Fruit fly (Drosophila melanogaster) whole organism, wandering third instar larva: ENCODE results near the gene Prtl99C.

Experiments
- CrebA ChIP-seq: fragments of 200-800 bp; sonication (Bioruptor generic); optimal IDR thresholded peaks from 2 replicates; lab custom pipeline; 2016; ENCODE audit warnings: missing biosample characterization, mild to moderate bottlenecking, missing genetic modification characterization, borderline replicate concordance
- GATAd ChIP-seq: sonication (Bioruptor generic); optimal IDR thresholded peaks from 2 replicates; lab custom pipeline; 2016; ENCODE audit warnings: missing biosample characterization, missing genetic modification characterization
- N ChIP-seq: fragments of >200 bp; optimal IDR thresholded peaks from 2 replicates; lab custom pipeline; 2018; ENCODE audit warnings: missing biosample characterization, missing external identifiers, missing genetic modification characterization
- Rel ChIP-seq, 2 experiments: fragments of 200-800 bp; sonication (Bioruptor generic) in 1 of 2; optimal IDR thresholded peaks; 2 replicates in 1 of 2; 3 replicates in 1 of 2; lab custom pipeline; 2016 to 2019; ENCODE audit warnings: mild to moderate bottlenecking in 2 of 2, missing biosample characterization in 2 of 2, missing genetic modification characterization in 2 of 2, moderate library complexity in 1 of 2
- Sp1 ChIP-seq: fragments of 200-800 bp; sonication (Bioruptor generic); optimal IDR thresholded peaks from 3 replicates; lab custom pipeline; 2019; ENCODE audit warnings: missing biosample characterization, mild to moderate bottlenecking, missing genetic modification characterization, moderate library complexity
- Vsx2 ChIP-seq: fragments of 200-300, 225-300 bp; sonication (Bioruptor generic); optimal IDR thresholded peaks from 2 replicates; lab custom pipeline; 2018; ENCODE audit warnings: missing biosample characterization, missing genetic modification characterization; ENCODE audit not compliant: partially characterized antibody
- ey ChIP-seq: fragments of 200-800 bp; sonication (Bioruptor generic); optimal IDR thresholded peaks from 2 replicates; lab custom pipeline; 2016; ENCODE audit warnings: missing biosample characterization, missing genetic modification characterization
- h ChIP-seq: fragments of 200-800 bp; sonication (Bioruptor generic); optimal IDR thresholded peaks from 3 replicates; lab custom pipeline; 2016; ENCODE audit warnings: missing biosample characterization, mild to moderate bottlenecking, missing genetic modification characterization
- jim ChIP-seq: fragments of 175-275, 200-325 bp; sonication (Bioruptor generic); optimal IDR thresholded peaks from 2 replicates; lab custom pipeline; 2016; ENCODE audit warnings: missing biosample characterization, mild to moderate bottlenecking, missing genetic modification characterization

DNA sequence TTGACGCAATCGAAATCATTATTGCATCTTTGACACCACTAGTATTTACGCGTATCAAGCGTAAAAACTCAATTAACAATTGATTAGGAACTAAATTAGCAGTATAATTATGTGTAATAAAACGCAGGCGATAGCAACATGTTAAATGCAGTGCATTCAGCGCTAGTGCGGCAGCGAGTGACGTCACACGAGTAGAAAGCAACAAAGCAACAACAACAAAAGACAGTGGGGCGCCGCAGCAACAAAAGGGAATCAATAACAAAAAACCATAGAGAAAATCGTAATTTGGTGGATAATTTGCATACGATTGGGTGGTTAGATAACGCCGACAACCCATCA is 33.6 kb downstream of the Prtl99C start, which contains the start of gene CG34133:
- TF ChIP-seq Vsx2 (GFP tag; lab: Kevin White, UChicago), result no peak
- no peak for TF ChIP-seq jim (GFP tag; lab: Kevin White, UChicago)
- TF ChIP-seq GATAd, result no peak
- TF ChIP-seq N (GFP tag; lab: Kevin White, UChicago), result no peak
- no peak for TF ChIP-seq Sp1 (GFP tag; lab: Kevin White, UChicago)
- TF ChIP-seq Rel (GFP tag; optimal IDR thresholded peaks at IDR 0.05; lab: Kevin White, UChicago), result no peak
- TF ChIP-seq Rel (tag; optimal IDR thresholded peaks at IDR 0.05; lab: Kevin White, UChicago), result no peak
- no peak for TF ChIP-seq CrebA (GFP tag; lab: Kevin White, UChicago)
- no peak for TF ChIP-seq h (GFP tag; lab: Kevin White, UChicago)
- no peak for TF ChIP-seq ey (GFP tag; lab: Kevin White, UChicago)
